Fruit fly (Drosophila melanogaster): ENCODE data around the gene Smyd5.
A peak's percentile ranks its signal among the peaks of the same experiment; 100 is the strongest.

The Smyd5 gene

dm6 chr3R:21263177-21263576, 44.6 kb upstream of the Smyd5 start (continued):
- TF ChIP-seq CG3407 (GFP tag; optimal IDR thresholded peaks at IDR 0.05) (peak; percentile 47), CG12391 (tag; optimal IDR thresholded peaks at IDR 0.05) (peak; percentile 35), Sox102F (GFP tag; optimal IDR thresholded peaks at IDR 0.05) (peak; percentile 30), wek (GFP tag; optimal IDR thresholded peaks at IDR 0.05) (peak; percentile 35), CG15601 (tag; optimal IDR thresholded peaks at IDR 0.05) (peak; percentile 12), CG6689 (GFP tag; IDR thresholded peaks at IDR 0.05) (0 out of 2 replicates have a peak, but pooled peaks have one; percentile 18), Chrac-16 (GFP tag; optimal IDR thresholded peaks at IDR 0.05) (no peak), CG2875 (GFP tag; optimal IDR thresholded peaks at IDR 0.05) (peak; percentile 50), org-1 (GFP tag; optimal IDR thresholded peaks at IDR 0.05) (no peak), Fer3 (tag; optimal IDR thresholded peaks at IDR 0.05) (peak; percentile 40), jumu (GFP tag; optimal IDR thresholded peaks at IDR 0.05) (no peak), CG12744 (GFP tag; optimal IDR thresholded peaks at IDR 0.05) (peak; percentile 60), CG15514 (GFP tag; optimal IDR thresholded peaks at IDR 0.05) (peak; percentile 35), CG11456 (GFP tag; IDR thresholded peaks at IDR 0.05) (peak; percentile 66; the same call in 1 of the 3 replicates), br (optimal IDR thresholded peaks at IDR 0.05) (no peak), CoRest (tag; optimal IDR thresholded peaks at IDR 0.05) (peak; percentile 43), CG15011 (GFP tag; optimal IDR thresholded peaks at IDR 0.05) (peak; percentile 3), chm (GFP tag; IDR thresholded peaks at IDR 0.05) (peak; percentile 76), CG10267 (tag; optimal IDR thresholded peaks at IDR 0.05) (peak; percentile 6), dimm (GFP tag; IDR thresholded peaks at IDR 0.05) (no peak), onecut (GFP tag; IDR thresholded peaks at IDR 0.05) (peak; percentile 47), CG12219 (GFP tag; optimal IDR thresholded peaks at IDR 0.05) (peak; percentile 27), CG7372 (GFP tag; IDR thresholded peaks at IDR 0.05) (0 out of 2 replicates have a peak, but pooled peaks have one; percentile 22), ssp (GFP tag; IDR thresholded peaks at IDR 0.05) (no peak), cas (GFP tag; IDR thresholded peaks at IDR 0.05) (0 out of 2 replicates have a peak, but pooled peaks have one; percentile 17), HmgZ (tag; optimal IDR thresholded peaks at IDR 0.05) (no peak), H2.0 (GFP tag; IDR thresholded peaks at IDR 0.05) (peak; percentile 33; the same call in 1 of the 2 replicates), dysf (GFP tag; IDR thresholded peaks at IDR 0.05) (peak; percentile 38; the same call in 1 of the 3 replicates), CG10979 (tag; optimal IDR thresholded peaks at IDR 0.05) (peak; percentile 12), CG17385 (GFP tag; optimal IDR thresholded peaks at IDR 0.05) (peak; percentile 45), ci (GFP tag; IDR thresholded peaks at IDR 0.05) (peak; percentile 85), scrt (GFP tag; optimal IDR thresholded peaks at IDR 0.05) (peak; percentile 15), Ssrp (tag; optimal IDR thresholded peaks at IDR 0.05) (no peak), CG31224 (GFP tag; IDR thresholded peaks at IDR 0.05) (no peak), CG13894 (tag; optimal IDR thresholded peaks at IDR 0.05) (no peak), Camta (GFP tag; optimal IDR thresholded peaks at IDR 0.05) (peak; percentile 14), so (GFP tag; IDR thresholded peaks at IDR 0.05) (0 out of 3 replicates have a peak, but pooled peaks have one; percentile 35), CG2712 (tag; optimal IDR thresholded peaks at IDR 0.05) (peak; percentile 4), schlank (tag; optimal IDR thresholded peaks at IDR 0.05) (peak; percentile 9), HLH4C (GFP tag; IDR thresholded peaks at IDR 0.05; ENCODE audit: partially characterized antibody) (no peak), CG17568 (GFP tag; optimal IDR thresholded peaks at IDR 0.05) (peak; percentile 41), CG3065 (GFP tag; optimal IDR thresholded peaks at IDR 0.05) (no peak), CG11093 (GFP tag; IDR thresholded peaks at IDR 0.05) (no peak), Lhr (GFP tag; optimal IDR thresholded peaks at IDR 0.05) (peak; percentile 23), Mad (GFP tag; optimal IDR thresholded peaks at IDR 0.05) (peak; percentile 13), eve (GFP tag; optimal IDR thresholded peaks at IDR 0.05) (no peak), CG17802 (tag; optimal IDR thresholded peaks at IDR 0.05) (peak; percentile 5), CG4707 (GFP tag; optimal IDR thresholded peaks at IDR 0.05) (peak; percentile 31), CG1529 (GFP tag; optimal IDR thresholded peaks at IDR 0.05) (peak; percentile 37), sens (GFP tag) (peak; percentile 78), Nf-YB (GFP tag; optimal IDR thresholded peaks at IDR 0.05) (peak; percentile 17)
